Worm (Caenorhabditis elegans) whole organism, young adult: ENCODE data around the gene dpy-6.

Experiments used
- B0019.2 ChIP-seq: fragments of 200-800 bp; sonication (Bioruptor generic); conservative IDR thresholded peaks from 2 replicates; pipeline ENCODE4 v1.3.6; 2022; ENCODE audit warnings: missing genetic modification reagents, missing genetic modification characterization, missing compliant biosample characterization
- C06A6.2 ChIP-seq: fragments of 200-800 bp; sonication (Bioruptor generic); conservative IDR thresholded peaks from 2 replicates; pipeline ENCODE4 v1.3.6; 2022; ENCODE audit warnings: missing genetic modification characterization, missing compliant biosample characterization
- F22D6.2 ChIP-seq: sonication (generic microtip); optimal IDR thresholded peaks from 2 replicates; lab custom pipeline; 2016; ENCODE audit warnings: mild to moderate bottlenecking, missing genetic modification characterization, missing compliant biosample characterization
- F33H1.4 ChIP-seq: fragments of 200-800 bp; sonication (Bioruptor generic); IDR thresholded peaks from 2 replicates; pipeline ENCODE4 v1.3.6; 2022; ENCODE audit warnings: missing genetic modification reagents, missing genetic modification characterization, missing compliant biosample characterization
- F37B4.10 ChIP-seq: fragments of 200-800 bp; sonication (Bioruptor generic); IDR thresholded peaks from 2 replicates; pipeline ENCODE4 v1.3.6; 2022; ENCODE audit warnings: missing genetic modification characterization, missing compliant biosample characterization
- F49E8.2 ChIP-seq: sonication (generic microtip); optimal IDR thresholded peaks from 3 replicates; lab custom pipeline; 2017; ENCODE audit warnings: missing genetic modification characterization, mild to moderate bottlenecking, missing compliant biosample characterization, antibody characterized with exemption, moderate library complexity; ENCODE audit not compliant: insufficient read depth
- F52B5.7 ChIP-seq: sonication (generic microtip); optimal IDR thresholded peaks from 2 replicates; lab custom pipeline; 2016; ENCODE audit warnings: mild to moderate bottlenecking, missing genetic modification characterization, missing compliant biosample characterization
- F55B11.4 ChIP-seq: sonication (generic microtip); optimal IDR thresholded peaks from 2 replicates; lab custom pipeline; 2016; ENCODE audit warnings: missing compliant biosample characterization, missing genetic modification characterization, borderline replicate concordance; ENCODE audit not compliant: insufficient read depth
- Y53F4B.3 ChIP-seq: fragments of 200-800 bp; sonication (Bioruptor generic); IDR thresholded peaks from 2 replicates; pipeline ENCODE4 v1.3.6; 2022; ENCODE audit warnings: missing genetic modification reagents, missing genetic modification characterization, missing compliant biosample characterization
- Y79H2A.3 ChIP-seq: fragments of 200-800 bp; sonication (Bioruptor generic); conservative IDR thresholded peaks from 2 replicates; pipeline ENCODE4 v1.3.6; 2022; ENCODE audit warnings: missing genetic modification reagents, missing genetic modification characterization, missing compliant biosample characterization
- ZK185.1 ChIP-seq: sonication (generic microtip); optimal IDR thresholded peaks from 2 replicates; lab custom pipeline; 2016; ENCODE audit warnings: mild to moderate bottlenecking, missing genetic modification characterization, missing compliant biosample characterization; ENCODE audit not compliant: poor library complexity, severe bottlenecking
- ama-1 ChIP-seq, 3 experiments: fragments of 150-350 bp in 1 of 3; sonication (generic microtip) in 2 of 3; optimal IDR thresholded peaks; 2 replicates each; lab custom pipeline; 2014 to 2018; ENCODE audit warnings: missing biosample characterization in 2 of 3, missing genetic modification characterization in 2 of 3, missing genetic modification reagents in 2 of 3
- atf-7 ChIP-seq: sonication (generic microtip); optimal IDR thresholded peaks from 2 replicates; lab custom pipeline; 2017; ENCODE audit warnings: mild to moderate bottlenecking, missing genetic modification characterization, missing compliant biosample characterization
- attf-5 ChIP-seq: fragments of 200-800 bp; sonication (Bioruptor generic); optimal IDR thresholded peaks from 2 replicates; lab custom pipeline; 2018; ENCODE audit warnings: mild to moderate bottlenecking, missing genetic modification characterization, missing compliant biosample characterization
- ccch-3 ChIP-seq: fragments of 200-800 bp; sonication (Bioruptor generic); optimal IDR thresholded peaks from 2 replicates; lab custom pipeline; 2018; ENCODE audit warnings: mild to moderate bottlenecking, missing genetic modification characterization, missing compliant biosample characterization
- cebp-1 ChIP-seq, 2 experiments: fragments of 200-800 bp in 1 of 2; sonication (Bioruptor generic) in 1 of 2; sonication (generic microtip) in 1 of 2; IDR thresholded peaks in 1 of 2; optimal IDR thresholded peaks in 1 of 2; 2 replicates each; pipeline versions ENCODE4 v1.3.6 to Lab custom; 2017 to 2022; ENCODE audit warnings: missing compliant biosample characterization in 2 of 2, missing genetic modification characterization in 2 of 2, mild to moderate bottlenecking in 1 of 2, missing genetic modification reagents in 1 of 2, moderate library complexity in 1 of 2
- cebp-2 ChIP-seq: fragments of 200-800 bp; sonication (Bioruptor generic); IDR thresholded peaks from 2 replicates; pipeline ENCODE4 v1.3.6; 2022; ENCODE audit warnings: missing genetic modification characterization, missing compliant biosample characterization
- ceh-79 ChIP-seq: sonication (generic microtip); optimal IDR thresholded peaks from 2 replicates; lab custom pipeline; 2017; ENCODE audit warnings: mild to moderate bottlenecking, missing genetic modification characterization, missing compliant biosample characterization
- ceh-91 ChIP-seq: fragments of 200-800 bp; sonication (Bioruptor generic); IDR thresholded peaks from 2 replicates; pipeline ENCODE4 v1.3.6; 2022; ENCODE audit warnings: missing genetic modification reagents, missing genetic modification characterization, missing compliant biosample characterization
- dpl-1 ChIP-seq: fragments of 150-350 bp; optimal IDR thresholded peaks from 2 replicates; lab custom pipeline; 2014; ENCODE audit warnings: missing biosample characterization, missing genetic modification reagents, missing genetic modification characterization
- gei-17 ChIP-seq: fragments of 200-800 bp; sonication (Bioruptor generic); optimal IDR thresholded peaks from 2 replicates; lab custom pipeline; 2018; ENCODE audit warnings: mild to moderate bottlenecking, missing genetic modification characterization, missing compliant biosample characterization
- hmg-1.2 ChIP-seq: fragments of 200-800 bp; sonication (Bioruptor generic); IDR thresholded peaks from 2 replicates; pipeline ENCODE4 v1.3.6; 2022; ENCODE audit warnings: missing genetic modification reagents, missing genetic modification characterization, missing compliant biosample characterization
- let-607 ChIP-seq, 2 experiments: fragments of 200-800 bp in 1 of 2; sonication (Bioruptor generic) in 1 of 2; sonication (generic microtip) in 1 of 2; optimal IDR thresholded peaks; 2 replicates each; lab custom pipeline; 2016 to 2018; ENCODE audit warnings: mild to moderate bottlenecking in 2 of 2, missing compliant biosample characterization in 2 of 2, missing genetic modification characterization in 2 of 2, moderate library complexity in 2 of 2, missing genotype in 1 of 2
- lin-40 ChIP-seq: sonication (generic microtip); optimal IDR thresholded peaks from 2 replicates; lab custom pipeline; 2016; ENCODE audit warnings: missing genetic modification characterization, mild to moderate bottlenecking, missing compliant biosample characterization, missing genotype, missing genetic modification reagents
- mes-4 ChIP-seq: sonication (generic microtip); optimal IDR thresholded peaks from 2 replicates; lab custom pipeline; 2016; ENCODE audit warnings: missing genotype, missing genetic modification characterization, missing compliant biosample characterization
- nfyb-1 ChIP-seq: fragments of 200-800 bp; sonication (Bioruptor generic); IDR thresholded peaks from 2 replicates; pipeline ENCODE4 v1.3.6; 2022; ENCODE audit warnings: missing genetic modification reagents, missing genetic modification characterization, missing compliant biosample characterization
- nhr-179 ChIP-seq: sonication (generic microtip); optimal IDR thresholded peaks from 2 replicates; lab custom pipeline; 2016; ENCODE audit warnings: mild to moderate bottlenecking, missing genetic modification characterization, missing compliant biosample characterization
- nhr-80 ChIP-seq: sonication (generic microtip); optimal IDR thresholded peaks from 2 replicates; lab custom pipeline; 2016; ENCODE audit warnings: missing genetic modification characterization, missing compliant biosample characterization
- nhr-90 ChIP-seq: sonication (generic microtip); optimal IDR thresholded peaks from 2 replicates; lab custom pipeline; 2016; ENCODE audit warnings: missing genotype, mild to moderate bottlenecking, missing genetic modification characterization, missing compliant biosample characterization
- pbrm-1 ChIP-seq: fragments of 200-800 bp; sonication (Bioruptor generic); IDR thresholded peaks from 2 replicates; pipeline ENCODE4 v1.3.6; 2022; ENCODE audit warnings: missing genetic modification reagents, missing genetic modification characterization, missing compliant biosample characterization
- rcor-1 ChIP-seq: fragments of 200-800 bp; sonication (Bioruptor generic); IDR thresholded peaks from 2 replicates; pipeline ENCODE4 v1.3.6; 2022; ENCODE audit warnings: missing genetic modification reagents, missing genetic modification characterization, missing compliant biosample characterization
- snpc-4 ChIP-seq, 5 experiments: fragments of 150-350 bp in 1 of 5; sonication (generic microtip) in 4 of 5; optimal IDR thresholded peaks; 2 replicates each; lab custom pipeline; 2014 to 2018; ENCODE audit warnings: missing genetic modification characterization in 5 of 5, missing biosample characterization in 3 of 5, antibody characterized with exemption in 2 of 5, mild to moderate bottlenecking in 2 of 5, missing compliant biosample characterization in 2 of 5, missing genotype in 2 of 5, moderate library complexity in 2 of 5, missing genetic modification reagents in 1 of 5
- sptf-2 ChIP-seq: fragments of 200-800 bp; sonication (Bioruptor generic); optimal IDR thresholded peaks from 2 replicates; lab custom pipeline; 2018; ENCODE audit warnings: mild to moderate bottlenecking, missing genetic modification characterization, missing compliant biosample characterization
- unc-62 ChIP-seq: fragments of 150-350 bp; optimal IDR thresholded peaks from 2 replicates; lab custom pipeline; 2014; ENCODE audit warnings: missing biosample characterization, missing genetic modification reagents, missing genetic modification characterization
- zfh-2 ChIP-seq: fragments of 200-800 bp; sonication (Bioruptor generic); conservative IDR thresholded peaks from 2 replicates; pipeline ENCODE4 v1.3.6; 2022; ENCODE audit warnings: missing genetic modification reagents, missing genetic modification characterization, missing compliant biosample characterization
- ztf-25 ChIP-seq: fragments of 200-800 bp; sonication (Bioruptor generic); IDR thresholded peaks from 2 replicates; pipeline ENCODE4 v1.3.6; 2022; ENCODE audit warnings: missing genetic modification reagents, missing genetic modification characterization, missing compliant biosample characterization
- ztf-26 ChIP-seq: sonication (generic microtip); optimal IDR thresholded peaks from 2 replicates; lab custom pipeline; 2017; ENCODE audit warnings: missing genetic modification characterization, missing compliant biosample characterization
- ztf-6 ChIP-seq: fragments of 200-800 bp; sonication (Bioruptor generic); IDR thresholded peaks from 2 replicates; pipeline ENCODE4 v1.3.6; 2022; ENCODE audit warnings: missing genetic modification reagents, missing genetic modification characterization, missing compliant biosample characterization

The dpy-6 gene

DNA sequence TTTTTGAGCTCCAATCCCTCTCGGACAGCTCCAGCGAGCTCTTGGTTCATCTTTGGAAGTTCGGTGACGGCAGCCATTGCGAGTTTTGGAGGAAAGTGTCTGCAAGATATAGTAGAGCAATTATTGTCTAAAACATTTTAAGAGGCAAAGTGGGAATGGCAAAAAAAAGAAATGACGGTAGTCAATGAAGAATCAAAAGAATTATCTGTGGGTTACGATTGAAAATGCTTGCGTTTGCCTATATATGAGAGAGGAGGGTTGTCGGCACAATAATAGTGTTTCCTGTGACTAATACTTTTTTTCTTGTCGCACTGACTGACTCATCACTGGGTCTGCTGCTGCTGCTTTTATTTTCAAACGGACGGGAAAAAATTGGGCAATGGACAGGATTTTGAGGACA lies 31.8 kb downstream of the dpy-6 start, which contains the start of gene tth-1:
tth-1 (minus strand) TSS at position 101 of the 400 bp plus-strand sequence.
- TF ChIP-seq F55B11.4 (tag; lab: Kevin White, UChicago) (no peak), Y53F4B.3 (no peak), C06A6.2 (GFP tag; lab: Robert Waterston, UW) (no peak), ztf-26 (no peak)

DNA sequence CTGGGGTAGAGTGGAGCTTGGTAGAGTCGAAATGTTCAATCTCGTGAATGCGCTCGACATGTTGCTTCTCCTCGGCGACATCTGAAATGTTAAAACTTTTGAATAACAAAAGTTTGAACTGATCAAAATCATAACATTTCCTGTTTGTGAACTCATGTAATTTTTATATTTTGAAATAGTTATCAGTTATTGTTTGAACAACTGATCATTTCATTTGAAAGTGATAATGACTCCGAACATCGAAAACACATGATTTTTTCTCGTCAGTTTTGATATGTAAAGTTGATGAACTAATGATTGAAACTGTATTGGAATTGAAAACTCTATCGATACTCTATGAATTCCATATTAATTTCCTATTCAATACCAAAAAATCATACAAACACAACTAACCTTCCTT lies 32.2 kb downstream of the dpy-6 start:
- no peak for TF ChIP-seq mes-4 (tag; lab: Kevin White, UChicago)
- TF ChIP-seq F52B5.7 (tag; lab: Kevin White, UChicago): no peak
- no peak for TF ChIP-seq ZK185.1 (tag; lab: Kevin White, UChicago)
- TF ChIP-seq dpl-1 (GFP tag; lab: Kevin White, UChicago): no peak
- peak; percentile 18 for TF ChIP-seq nhr-80 (tag; lab: Kevin White, UChicago)
- TF ChIP-seq cebp-1 (GFP tag; IDR thresholded peaks at IDR 0.05; lab: Robert Waterston, UW): no peak
- TF ChIP-seq cebp-1 (tag; optimal IDR thresholded peaks at IDR 0.05; lab: Kevin White, UChicago): peak; percentile 12
- no peak for TF ChIP-seq nhr-179

ce11 chrX:8422020-8422419 lies 33.4 kb downstream of the dpy-6 start, which contains the start of gene tag-123:
TSS of gene tag-123 (minus strand) at chrX:8422055.
- TF ChIP-seq snpc-4 (GFP tag; optimal IDR thresholded peaks at IDR 0.05; lab: Kevin White, UChicago) (no peak), snpc-4 (tag; optimal IDR thresholded peaks at IDR 0.05; lab: Kevin White, UChicago) (peak in 2 of 4 experiments; percentile 7 to 13), F33H1.4 (GFP tag; lab: Robert Waterston, UW) (peak; percentile 72), hmg-1.2 (peak; percentile 66; the same call in 1 of the 2 replicates), cebp-1 (GFP tag; IDR thresholded peaks at IDR 0.05; lab: Robert Waterston, UW) (no peak), cebp-1 (tag; optimal IDR thresholded peaks at IDR 0.05; lab: Kevin White, UChicago) (peak; percentile 57), ztf-25 (GFP tag; lab: Robert Waterston, UW) (no peak), lin-40 (tag; lab: Kevin White, UChicago) (peak; percentile 14), sptf-2 (no peak), ZK185.1 (tag; lab: Kevin White, UChicago) (peak; percentile 16), ceh-91 (GFP tag; lab: Robert Waterston, UW) (no peak), attf-5 (GFP tag; lab: Kevin White, UChicago) (peak; percentile 4), zfh-2 (GFP tag; lab: Robert Waterston, UW) (peak; percentile 31; the same call in 1 of the 2 replicates)

DNA sequence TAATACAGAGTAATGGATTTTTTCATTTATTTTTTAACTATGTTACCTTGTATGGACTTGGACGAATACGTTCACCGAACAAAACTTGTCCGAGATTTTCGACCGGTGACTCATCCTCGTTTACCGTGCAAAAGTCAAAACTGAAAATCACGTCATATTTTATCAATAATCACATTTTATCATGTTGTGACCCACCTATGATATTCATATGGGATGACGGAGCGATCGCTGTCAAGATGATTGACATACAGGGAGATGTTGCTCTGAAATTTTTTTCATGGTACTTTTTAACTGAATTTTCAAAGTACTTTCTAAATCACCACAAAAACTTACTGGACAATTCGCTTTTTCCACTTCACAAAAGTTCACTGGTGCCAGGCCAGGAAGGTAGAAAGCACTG lies 33.8 kb downstream of the dpy-6 start:
- TF ChIP-seq ccch-3 (GFP tag; lab: Kevin White, UChicago) (no peak), hmg-1.2 (no peak), let-607 (tag; optimal IDR thresholded peaks at IDR 0.05; lab: Kevin White, UChicago) (peak in 1 of 2 experiments; percentile 35), Y79H2A.3 (no peak), F52B5.7 (tag; lab: Kevin White, UChicago) (no peak), rcor-1 (no peak), atf-7 (tag; lab: Kevin White, UChicago) (peak; percentile 35), F37B4.10 (no peak), ceh-91 (GFP tag; lab: Robert Waterston, UW) (no peak), nhr-90 (tag; lab: Kevin White, UChicago) (no peak), F22D6.2 (tag; lab: Kevin White, UChicago) (no peak), nhr-80 (tag; lab: Kevin White, UChicago) (peak; percentile 38), gei-17 (GFP tag; lab: Kevin White, UChicago) (no peak), pbrm-1 (GFP tag; lab: Robert Waterston, UW) (no peak), ceh-79 (tag; lab: Kevin White, UChicago) (no peak), cebp-2 (GFP tag; lab: Robert Waterston, UW) (no peak), B0019.2 (GFP tag; lab: Robert Waterston, UW) (no peak), ZK185.1 (tag; lab: Kevin White, UChicago) (no peak), ama-1 (optimal IDR thresholded peaks at IDR 0.05; lab: Kevin White, UChicago) (no peak), ama-1 (GFP tag; optimal IDR thresholded peaks at IDR 0.05; lab: Kevin White, UChicago) (no peak), ztf-6 (GFP tag; lab: Robert Waterston, UW) (no peak), unc-62 (GFP tag; lab: Kevin White, UChicago) (peak; percentile 72), F49E8.2 (tag; lab: Kevin White, UChicago) (no peak), nfyb-1 (GFP tag; lab: Robert Waterston, UW) (no peak)
